Fruit fly (Drosophila melanogaster): ENCODE results near the gene Cbp80.

Gene Cbp80

DNA sequence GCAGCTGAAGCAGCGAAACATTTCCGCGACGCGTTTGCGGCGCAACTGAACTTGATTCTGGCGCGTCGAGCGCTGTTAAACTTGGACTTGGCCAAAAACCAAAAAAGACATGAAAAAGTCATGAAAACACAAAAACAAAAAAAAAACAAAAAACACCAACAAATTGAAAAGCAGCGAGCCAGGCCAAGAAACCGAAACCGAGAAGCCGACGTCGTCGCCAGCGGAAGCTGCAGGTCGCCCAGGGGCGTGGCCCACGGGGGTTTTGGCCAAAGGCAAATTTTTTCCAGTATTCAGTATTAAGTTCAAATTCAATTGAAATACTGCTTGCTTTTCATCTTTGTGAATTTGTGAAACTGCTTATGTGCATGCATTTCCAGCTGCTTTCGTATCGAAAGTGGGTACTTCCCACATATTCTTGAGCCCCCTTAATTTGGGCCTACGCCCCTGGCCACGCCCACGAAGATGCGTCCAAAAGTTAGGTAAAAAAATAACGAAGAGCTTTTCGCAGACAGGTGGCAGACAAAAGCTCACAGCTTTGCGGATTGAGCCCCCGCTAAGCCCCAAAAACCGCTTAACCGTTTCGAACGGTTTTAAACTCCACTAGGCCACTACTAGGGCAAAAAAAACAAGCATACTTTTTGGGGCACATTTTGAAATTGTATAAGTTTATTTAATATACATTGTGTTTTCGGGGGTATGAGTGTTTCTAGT lies 17.0 kb downstream of the Cbp80 start, which contains the start of gene CG3009 (continued):
- TF ChIP-seq CG6254 (GFP tag; optimal IDR thresholded peaks at IDR 0.05) (peak; percentile 92), cato (GFP tag; optimal IDR thresholded peaks at IDR 0.05; ENCODE audit: borderline replicate concordance) (peak; percentile 93), CG11695 (GFP tag; IDR thresholded peaks at IDR 0.05) (peak; percentile 98), CG15514 (GFP tag; optimal IDR thresholded peaks at IDR 0.05) (peak; percentile 95), Mes4 (GFP tag; optimal IDR thresholded peaks at IDR 0.05) (peak; percentile 97), Sox102F (GFP tag; optimal IDR thresholded peaks at IDR 0.05) (peak; percentile 97), CG9609 (GFP tag; optimal IDR thresholded peaks at IDR 0.05) (peak; percentile 98), CG30403 (GFP tag; optimal IDR thresholded peaks at IDR 0.05) (peak; percentile 98), peb (GFP tag; IDR thresholded peaks at IDR 0.05) (peak; percentile 98), disco-r (GFP tag; optimal IDR thresholded peaks at IDR 0.05) (peak; percentile 97), CG11504 (tag; optimal IDR thresholded peaks at IDR 0.05) (peak; percentile 96), bowl (GFP tag; IDR thresholded peaks at IDR 0.05) (peak; percentile 92), Dbx (GFP tag; IDR thresholded peaks at IDR 0.05) (peak; percentile 98), HmgZ (tag; optimal IDR thresholded peaks at IDR 0.05) (peak; percentile 99), ttk (GFP tag; IDR thresholded peaks at IDR 0.05) (peak; percentile 95), Taf1 (GFP tag; IDR thresholded peaks at IDR 0.05) (peak; percentile 95), CkIIα-i1 (GFP tag; IDR thresholded peaks at IDR 0.05) (peak; percentile 90), CG18011 (GFP tag; optimal IDR thresholded peaks at IDR 0.05) (peak; percentile 98), CG17385 (GFP tag; optimal IDR thresholded peaks at IDR 0.05) (peak; percentile 94), grau (tag; optimal IDR thresholded peaks at IDR 0.05) (peak; percentile 96), stwl (tag; optimal IDR thresholded peaks at IDR 0.05) (peak; percentile 26), E2f2 (GFP tag; IDR thresholded peaks at IDR 0.05) (peak; percentile 84), CG15696 (tag; optimal IDR thresholded peaks at IDR 0.05) (peak; percentile 79), CG11093 (GFP tag; IDR thresholded peaks at IDR 0.05) (peak; percentile 95), Hr39 (optimal IDR thresholded peaks at IDR 0.05) (no peak), row (GFP tag; IDR thresholded peaks at IDR 0.05) (peak; percentile 99), CG12104 (GFP tag; optimal IDR thresholded peaks at IDR 0.05) (peak; percentile 93), CG2875 (GFP tag; optimal IDR thresholded peaks at IDR 0.05) (peak; percentile 95), Dip2 (GFP tag; IDR thresholded peaks at IDR 0.05) (peak; percentile 75), CG12391 (tag; optimal IDR thresholded peaks at IDR 0.05) (peak; percentile 96), bab2 (GFP tag; optimal IDR thresholded peaks at IDR 0.05) (peak; percentile 97), CG14441 (GFP tag; IDR thresholded peaks at IDR 0.05) (peak; percentile 98), CG5245 (GFP tag; optimal IDR thresholded peaks at IDR 0.05) (peak; percentile 95), CG9932 (GFP tag; IDR thresholded peaks at IDR 0.05) (peak; percentile 99), CG9797 (GFP tag; optimal IDR thresholded peaks at IDR 0.05) (peak; percentile 50), ara (GFP tag; IDR thresholded peaks at IDR 0.05) (peak; percentile 94), CG4617 (GFP tag; optimal IDR thresholded peaks at IDR 0.05; ENCODE audit: borderline replicate concordance) (peak; percentile 96), CG4360 (GFP tag; IDR thresholded peaks at IDR 0.05) (peak; percentile 72), tna (GFP tag; IDR thresholded peaks at IDR 0.05; ENCODE audit: partially characterized antibody) (no peak), CG10543 (GFP tag; optimal IDR thresholded peaks at IDR 0.05) (peak; percentile 99), CG16863 (GFP tag; optimal IDR thresholded peaks at IDR 0.05) (peak; percentile 97), az2 (GFP tag; optimal IDR thresholded peaks at IDR 0.05) (peak; percentile 97), CG7987 (GFP tag; optimal IDR thresholded peaks at IDR 0.05) (peak; percentile 94), Ravus (GFP tag; IDR thresholded peaks at IDR 0.05) (peak; percentile 93), luna (GFP tag; optimal IDR thresholded peaks at IDR 0.05) (peak; percentile 95), CG1602 (GFP tag; optimal IDR thresholded peaks at IDR 0.05) (peak; percentile 94), aop (GFP tag; IDR thresholded peaks at IDR 0.05) (peak; percentile 81), BEAF-32 (GFP tag; optimal IDR thresholded peaks at IDR 0.05) (peak; percentile 27), cg (GFP tag; optimal IDR thresholded peaks at IDR 0.05) (peak; percentile 27), CG10366 (GFP tag; IDR thresholded peaks at IDR 0.05) (peak; percentile 97)
